Fruit fly (Drosophila melanogaster) S2 (cell line): ENCODE results near the gene Rab6.

Experiments used
- CG8478 ChIP-seq: fragments of >200 bp; optimal IDR thresholded peaks from 2 replicates; lab custom pipeline; 2018
- CTCF ChIP-seq, 2 experiments: fragments of >200 bp; optimal IDR thresholded peaks; 2 replicates each; lab custom pipeline; 2018

dm6 chr2L:12085010-12085409, 23.9 kb downstream of the Rab6 start:
- TF ChIP-seq CG8478 (lab: Kevin White, UChicago) (no peak), CTCF (optimal IDR thresholded peaks at IDR 0.05; lab: Kevin White, UChicago) (no peak)
